Fruit fly (Drosophila melanogaster) whole organism, embryonic: ENCODE results near the gene yellow-f.

Source experiments
- BtbVII ChIP-seq: fragments of 200-800 bp; sonication (Bioruptor generic); optimal IDR thresholded peaks from 3 replicates; lab custom pipeline; 2017; ENCODE audit warnings: missing biosample characterization, mild to moderate bottlenecking, missing genetic modification characterization
- CG10321 ChIP-seq: fragments of 200-800 bp; sonication (Bioruptor generic); IDR thresholded peaks from 2 replicates; pipeline ENCODE4 v1.3.6; 2022; ENCODE audit warnings: missing biosample characterization, missing genetic modification characterization
- CG10543 ChIP-seq: fragments of 200-800 bp; sonication (Bioruptor generic); optimal IDR thresholded peaks from 3 replicates; lab custom pipeline; 2017; ENCODE audit warnings: missing biosample characterization, mild to moderate bottlenecking, missing genetic modification characterization, moderate library complexity
- CG10979 ChIP-seq: fragments of 200-800 bp; sonication (Bioruptor generic); optimal IDR thresholded peaks from 2 replicates; lab custom pipeline; 2018; ENCODE audit warnings: missing biosample characterization, mild to moderate bottlenecking, missing genetic modification characterization, moderate library complexity
- CG11085 ChIP-seq: fragments of 200-800 bp; sonication (Bioruptor generic); IDR thresholded peaks from 2 replicates; pipeline ENCODE4 v1.3.6; 2022; ENCODE audit warnings: missing biosample characterization, missing genetic modification characterization
- CG12155 ChIP-seq: fragments of 200-800 bp; sonication (Bioruptor generic); optimal IDR thresholded peaks from 3 replicates; lab custom pipeline; 2016; ENCODE audit warnings: missing biosample characterization, missing genetic modification characterization
- CG12236 ChIP-seq: fragments of 200-800 bp; sonication (Bioruptor generic); optimal IDR thresholded peaks from 2 replicates; lab custom pipeline; 2016; ENCODE audit warnings: missing biosample characterization, missing genetic modification characterization
- CG14050 ChIP-seq: fragments of 200-800 bp; sonication (Bioruptor generic); IDR thresholded peaks from 3 replicates; pipeline ENCODE4 v1.3.6; 2022; ENCODE audit warnings: missing biosample characterization, missing genetic modification characterization
- CG14710 ChIP-seq: fragments of 200-800 bp; sonication (Bioruptor generic); optimal IDR thresholded peaks from 3 replicates; lab custom pipeline; 2019; ENCODE audit warnings: missing biosample characterization, mild to moderate bottlenecking, missing genetic modification characterization, moderate library complexity
- CG17829 ChIP-seq: fragments of 200-800 bp; optimal IDR thresholded peaks from 2 replicates; lab custom pipeline; 2019; ENCODE audit warnings: missing biosample characterization, mild to moderate bottlenecking, missing genetic modification characterization, moderate library complexity
- CG18619 ChIP-seq: fragments of 200-800 bp; sonication (Bioruptor generic); optimal IDR thresholded peaks from 3 replicates; lab custom pipeline; 2017; ENCODE audit warnings: missing biosample characterization, mild to moderate bottlenecking, missing genetic modification characterization
- CG4617 ChIP-seq: fragments of 200-800 bp; sonication (Bioruptor generic); optimal IDR thresholded peaks from 3 replicates; lab custom pipeline; 2016; ENCODE audit warnings: missing biosample characterization, missing genetic modification characterization, borderline replicate concordance
- CG6175 ChIP-seq: fragments of 200-800 bp; sonication (Bioruptor generic); IDR thresholded peaks from 3 replicates; pipeline ENCODE4 v1.3.6; 2022; ENCODE audit warnings: missing biosample characterization, missing genetic modification characterization
- CG7786 ChIP-seq: fragments of 200-800 bp; sonication (Bioruptor generic); optimal IDR thresholded peaks from 2 replicates; lab custom pipeline; 2016; ENCODE audit warnings: missing biosample characterization, missing genetic modification characterization
- CG7987 ChIP-seq: fragments of 200-800 bp; sonication (Bioruptor generic); optimal IDR thresholded peaks from 2 replicates; lab custom pipeline; 2018; ENCODE audit warnings: missing biosample characterization, mild to moderate bottlenecking, missing genetic modification characterization, moderate library complexity
- CG8478 ChIP-seq: fragments of >200 bp; optimal IDR thresholded peaks from 2 replicates; lab custom pipeline; 2018
- Dref ChIP-seq: fragments of 200-800 bp; sonication (Bioruptor generic); IDR thresholded peaks from 2 replicates; pipeline ENCODE4 v1.3.6; 2022; ENCODE audit warnings: missing biosample characterization, missing genetic modification characterization
- Ets65A ChIP-seq: fragments of 200-800 bp; sonication (Bioruptor generic); peaks from one replicate; lab custom pipeline; 2016; ENCODE audit warnings: missing biosample characterization, missing genetic modification characterization
- Ets97D ChIP-seq: fragments of 200-800 bp; sonication (Bioruptor generic); optimal IDR thresholded peaks from 3 replicates; lab custom pipeline; 2016; ENCODE audit warnings: missing biosample characterization, missing genetic modification characterization
- Fer2 ChIP-seq: fragments of 200-800 bp; sonication (Bioruptor generic); optimal IDR thresholded peaks from 2 replicates; lab custom pipeline; 2018; ENCODE audit warnings: missing biosample characterization, mild to moderate bottlenecking, missing genetic modification characterization, moderate library complexity
- H15 ChIP-seq: fragments of 200-800 bp; sonication (Bioruptor generic); IDR thresholded peaks from 3 replicates; pipeline ENCODE4 v1.3.6; 2022; ENCODE audit warnings: missing biosample characterization, missing genetic modification characterization
- Hr39 ChIP-seq: fragments of >200 bp; optimal IDR thresholded peaks from 2 replicates; lab custom pipeline; 2017
- Hr78 ChIP-seq, 2 experiments: fragments of 200-800 bp in 1 of 2; fragments of >200 bp in 1 of 2; sonication (Bioruptor generic) in 1 of 2; optimal IDR thresholded peaks; 2 replicates each; lab custom pipeline; 2017 to 2019; ENCODE audit warnings: missing biosample characterization in 2 of 2, missing genetic modification characterization in 2 of 2, mild to moderate bottlenecking in 1 of 2, moderate library complexity in 1 of 2
- MESR4 ChIP-seq: fragments of 200-800 bp; sonication (Bioruptor generic); optimal IDR thresholded peaks from 2 replicates; lab custom pipeline; 2018; ENCODE audit warnings: missing biosample characterization, mild to moderate bottlenecking, missing genetic modification characterization, moderate library complexity
- MTF-1 ChIP-seq: fragments of 200-800 bp; sonication (Bioruptor generic); optimal IDR thresholded peaks from 2 replicates; lab custom pipeline; 2018; ENCODE audit warnings: missing biosample characterization, mild to moderate bottlenecking, missing genetic modification characterization, borderline replicate concordance
- Max ChIP-seq: fragments of 200-800 bp; sonication (Bioruptor generic); optimal IDR thresholded peaks from 2 replicates; lab custom pipeline; 2016; ENCODE audit warnings: missing biosample characterization, mild to moderate bottlenecking, missing genetic modification characterization
- Oli ChIP-seq: fragments of 200-800 bp; sonication (Bioruptor generic); optimal IDR thresholded peaks from 2 replicates; lab custom pipeline; 2018; ENCODE audit warnings: missing biosample characterization, mild to moderate bottlenecking, missing genetic modification characterization, moderate library complexity
- Scr ChIP-seq: fragments of 200-800 bp; sonication (Bioruptor generic); IDR thresholded peaks from 2 replicates; pipeline ENCODE4 v1.3.6; 2022; ENCODE audit warnings: missing biosample characterization, missing genetic modification characterization; ENCODE audit not compliant: partially characterized antibody
- Spps ChIP-seq: fragments of 200-800 bp; sonication (Bioruptor generic); optimal IDR thresholded peaks from 2 replicates; lab custom pipeline; 2018; ENCODE audit warnings: missing biosample characterization, mild to moderate bottlenecking, missing genetic modification characterization
- cas ChIP-seq: fragments of 200-800 bp; sonication (Bioruptor generic); IDR thresholded peaks from 2 replicates; pipeline ENCODE4 v1.3.6; 2022; ENCODE audit warnings: missing biosample characterization, missing genetic modification characterization
- chif ChIP-seq, 2 experiments: fragments of 200-800 bp; sonication (Bioruptor generic); optimal IDR thresholded peaks; 3 replicates each; lab custom pipeline; 2016; ENCODE audit warnings: missing biosample characterization in 2 of 2, missing genetic modification characterization in 2 of 2
- chinmo ChIP-seq: fragments of 200-800 bp; sonication (Bioruptor generic); IDR thresholded peaks from 4 replicates; pipeline ENCODE4 v1.3.6; 2022; ENCODE audit warnings: missing biosample characterization, missing genetic modification characterization; ENCODE audit not compliant: partially characterized antibody
- da ChIP-seq: fragments of 200-800 bp; sonication (Bioruptor generic); optimal IDR thresholded peaks from 2 replicates; lab custom pipeline; 2016; ENCODE audit warnings: missing biosample characterization, missing genetic modification characterization
- hth ChIP-seq: fragments of >200 bp; optimal IDR thresholded peaks from 2 replicates; lab custom pipeline; 2017; ENCODE audit warnings: inconsistent platforms
- insv ChIP-seq, 2 experiments: fragments of 200-800 bp; sonication (Bioruptor generic); optimal IDR thresholded peaks; 3 replicates each; lab custom pipeline; 2016 to 2018; ENCODE audit warnings: missing biosample characterization in 2 of 2, missing genetic modification characterization in 2 of 2
- oc ChIP-seq: fragments of 200-800 bp; sonication (Bioruptor generic); optimal IDR thresholded peaks from 2 replicates; lab custom pipeline; 2018; ENCODE audit warnings: missing biosample characterization, mild to moderate bottlenecking, missing genetic modification characterization, moderate library complexity
- ro ChIP-seq: fragments of 200-800 bp; sonication (Bioruptor generic); IDR thresholded peaks from 2 replicates; pipeline ENCODE4 v1.3.6; 2022; ENCODE audit warnings: missing biosample characterization, missing genetic modification characterization
- schlank ChIP-seq: fragments of 200-800 bp; sonication (Bioruptor generic); optimal IDR thresholded peaks from 2 replicates; lab custom pipeline; 2018; ENCODE audit warnings: missing biosample characterization, mild to moderate bottlenecking, missing genetic modification characterization
- sim ChIP-seq: fragments of 200-800 bp; sonication (Bioruptor generic); IDR thresholded peaks from 2 replicates; pipeline ENCODE4 v1.3.6; 2022; ENCODE audit warnings: missing biosample characterization, missing genetic modification characterization
- tll ChIP-seq, 2 experiments: fragments of 200-800 bp in 1 of 2; fragments of >200 bp in 1 of 2; sonication (Bioruptor generic) in 1 of 2; optimal IDR thresholded peaks; 2 replicates each; lab custom pipeline; 2017 to 2019; ENCODE audit warnings: missing biosample characterization in 2 of 2, missing genetic modification characterization in 2 of 2, mild to moderate bottlenecking in 1 of 2, moderate library complexity in 1 of 2
- tna ChIP-seq: fragments of 200-800 bp; sonication (Bioruptor generic); IDR thresholded peaks from 2 replicates; pipeline ENCODE4 v1.3.6; 2022; ENCODE audit warnings: missing biosample characterization, missing genetic modification characterization; ENCODE audit not compliant: partially characterized antibody
- trem ChIP-seq: fragments of 200-800 bp; optimal IDR thresholded peaks from 3 replicates; lab custom pipeline; 2019; ENCODE audit warnings: missing biosample characterization, mild to moderate bottlenecking, missing genetic modification characterization, moderate library complexity

Gene yellow-f

DNA sequence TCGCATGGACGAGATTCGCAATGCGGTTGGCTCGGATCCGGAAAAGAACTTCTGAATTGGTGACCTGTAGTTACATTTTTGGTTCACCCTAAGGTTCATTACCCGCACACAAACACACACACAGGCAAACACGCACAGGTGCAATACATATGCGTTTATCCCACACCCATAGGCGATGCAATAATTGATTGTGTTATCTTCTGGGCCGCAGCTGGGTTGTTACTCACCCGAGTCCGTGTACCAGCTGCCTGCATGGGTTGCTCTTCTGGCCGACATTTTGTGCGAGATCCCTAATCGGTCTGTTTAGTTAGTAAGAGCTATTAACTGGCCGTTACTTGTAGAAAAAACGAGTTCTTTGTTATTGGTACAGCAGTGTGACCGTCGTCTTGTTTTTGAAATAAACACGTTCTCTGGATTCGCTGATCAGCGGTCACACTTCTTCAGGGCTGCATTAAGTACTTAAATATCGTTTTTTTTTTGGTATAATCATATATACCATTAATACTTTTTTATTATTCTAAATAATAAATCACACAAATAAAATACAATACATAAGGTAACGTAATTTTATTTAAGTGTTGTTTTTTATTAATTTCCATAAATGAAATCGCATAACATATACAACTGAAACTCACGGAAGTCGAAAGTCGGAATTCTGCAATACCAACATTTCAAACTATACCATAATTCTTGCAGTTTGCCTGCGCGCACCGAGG is 18.1 kb upstream of the yellow-f start, which contains the start of gene CG8031 (continued):
- no peak for TF ChIP-seq Hr78 (GFP tag; optimal IDR thresholded peaks at IDR 0.05; lab: Kevin White, UChicago)
- peak; percentile 91; the same call in 3 of the 4 replicates for TF ChIP-seq chinmo
- no peak for TF ChIP-seq Spps (tag; lab: Kevin White, UChicago)
- TF ChIP-seq CG10543 (GFP tag; lab: Kevin White, UChicago): no peak
- peak; percentile 7 for TF ChIP-seq CG17829 (tag; lab: Kevin White, UChicago)
- TF ChIP-seq CG10979 (tag; lab: Kevin White, UChicago): peak; percentile 11
- no peak for TF ChIP-seq Scr (GFP tag; lab: Robert Waterston, UW)
- no peak for TF ChIP-seq CG11085
- TF ChIP-seq CG12236 (GFP tag; lab: Kevin White, UChicago): no peak
- peak; percentile 83 for TF ChIP-seq CG14710 (tag; lab: Kevin White, UChicago)
- TF ChIP-seq CG14050: 0 out of 3 replicates have a peak, but pooled peaks have one; percentile 18
- TF ChIP-seq tll (GFP tag; optimal IDR thresholded peaks at IDR 0.05; lab: Kevin White, UChicago): peak in 1 of 2 experiments; percentile 5
- no peak for TF ChIP-seq BtbVII (GFP tag; lab: Kevin White, UChicago)
- peak; percentile 21 for TF ChIP-seq CG8478 (lab: Kevin White, UChicago)
- no peak for TF ChIP-seq CG12155 (GFP tag; lab: Kevin White, UChicago)
- no peak for TF ChIP-seq hth (lab: Kevin White, UChicago)
- no peak for TF ChIP-seq sim (GFP tag; lab: Robert Waterston, UW)
- no peak for TF ChIP-seq Ets65A
- TF ChIP-seq CG10321 (GFP tag; lab: Robert Waterston, UW): 0 out of 2 replicates have a peak, but pooled peaks have one; percentile 16
- TF ChIP-seq MTF-1 (GFP tag; lab: Kevin White, UChicago): no peak
- TF ChIP-seq MESR4: peak; percentile 97
- TF ChIP-seq CG4617 (GFP tag; lab: Kevin White, UChicago): peak; percentile 58
- TF ChIP-seq Ets97D (GFP tag; lab: Kevin White, UChicago): peak; percentile 16
- peak in 1 of 2 experiments; percentile 12 for TF ChIP-seq insv (GFP tag; optimal IDR thresholded peaks at IDR 0.05; lab: Kevin White, UChicago)
- TF ChIP-seq H15 (GFP tag; lab: Robert Waterston, UW): no peak
- no peak for TF ChIP-seq Max (GFP tag; lab: Kevin White, UChicago)
- no peak for TF ChIP-seq schlank (tag; lab: Kevin White, UChicago)
- no peak for TF ChIP-seq oc (tag; lab: Kevin White, UChicago)
- no peak for TF ChIP-seq Dref (GFP tag; lab: Robert Waterston, UW)
- peak; percentile 26 for TF ChIP-seq trem

DNA sequence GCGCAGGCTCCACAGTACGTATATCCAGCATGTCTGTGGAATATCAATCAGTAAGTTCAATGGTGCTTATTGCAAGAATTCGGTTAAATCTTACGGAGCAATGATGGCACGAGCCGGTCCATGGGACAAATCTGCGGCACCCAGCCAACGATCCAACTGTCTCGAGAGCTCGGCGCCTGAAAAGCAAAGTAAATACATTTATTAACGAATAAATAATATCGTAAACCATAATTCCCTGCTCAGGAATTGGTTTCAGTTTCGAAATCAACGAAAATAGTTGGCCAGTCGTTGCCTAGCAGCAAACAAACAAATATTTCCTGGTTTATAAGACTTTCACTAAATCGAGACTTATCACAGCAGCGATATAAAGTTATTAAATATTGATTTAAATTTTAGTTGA is 16.6 kb upstream of the yellow-f start, which contains the start of gene CG11656:
Gene CG11656 (plus strand): TSS at position 301 of the 400 bp plus-strand sequence.
- no peak for TF ChIP-seq Ets97D (GFP tag; lab: Kevin White, UChicago)
- no peak for TF ChIP-seq CG6175
- no peak for TF ChIP-seq CG7786
- no peak for TF ChIP-seq Oli (tag; lab: Kevin White, UChicago)
- TF ChIP-seq chif (GFP tag; optimal IDR thresholded peaks at IDR 0.05; lab: Kevin White, UChicago): no peak
- TF ChIP-seq tna (GFP tag; lab: Robert Waterston, UW): no peak
- no peak for TF ChIP-seq CG7987 (GFP tag; lab: Kevin White, UChicago)
- TF ChIP-seq cas: no peak
- TF ChIP-seq da (GFP tag; lab: Kevin White, UChicago): no peak
- TF ChIP-seq Hr39 (lab: Kevin White, UChicago): no peak
- TF ChIP-seq ro (GFP tag; lab: Robert Waterston, UW): no peak
- TF ChIP-seq CG18619 (GFP tag; lab: Kevin White, UChicago): no peak
- TF ChIP-seq Fer2 (tag; lab: Kevin White, UChicago): no peak
- TF ChIP-seq, all 482 proteins: peak for 0
